Worm (Caenorhabditis elegans) whole organism, dauer: ENCODE data around the gene arx-4.

Experiments used
- unc-62 ChIP-seq: sonication (generic microtip); optimal IDR thresholded peaks from 2 replicates; lab custom pipeline; 2017; ENCODE audit warnings: missing biosample characterization, missing genetic modification reagents, missing genetic modification characterization

Gene arx-4

ce11 chrIII:886726-887125, 24.6 kb downstream of the arx-4 start, which contains the start of gene zer-1:
zer-1 (minus strand) TSS chrIII:886793.
- TF ChIP-seq unc-62 (GFP tag; lab: Kevin White, UChicago), result no peak

DNA sequence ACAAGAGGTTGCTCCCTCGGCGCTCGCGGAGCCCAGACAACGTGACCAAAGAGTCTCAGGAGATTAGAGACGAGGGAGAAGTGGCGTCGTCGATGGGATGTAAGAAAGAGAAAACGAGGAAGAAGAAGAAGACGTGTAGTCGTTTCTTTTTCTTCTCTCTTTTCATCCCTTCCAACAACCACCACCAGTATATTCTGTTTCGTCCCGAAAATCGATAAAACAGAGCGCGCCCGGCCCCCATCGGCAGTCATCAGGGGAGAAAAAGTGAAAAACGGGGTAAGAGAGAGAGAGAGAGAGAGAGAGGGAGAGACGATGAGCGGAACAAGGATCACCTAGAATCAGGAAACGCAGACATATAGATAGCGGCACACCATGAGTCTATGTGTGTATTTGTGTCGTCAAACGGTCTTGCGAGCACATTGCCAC, 25.8 kb downstream of the arx-4 start:
- no peak for TF ChIP-seq unc-62 (GFP tag; lab: Kevin White, UChicago)

DNA sequence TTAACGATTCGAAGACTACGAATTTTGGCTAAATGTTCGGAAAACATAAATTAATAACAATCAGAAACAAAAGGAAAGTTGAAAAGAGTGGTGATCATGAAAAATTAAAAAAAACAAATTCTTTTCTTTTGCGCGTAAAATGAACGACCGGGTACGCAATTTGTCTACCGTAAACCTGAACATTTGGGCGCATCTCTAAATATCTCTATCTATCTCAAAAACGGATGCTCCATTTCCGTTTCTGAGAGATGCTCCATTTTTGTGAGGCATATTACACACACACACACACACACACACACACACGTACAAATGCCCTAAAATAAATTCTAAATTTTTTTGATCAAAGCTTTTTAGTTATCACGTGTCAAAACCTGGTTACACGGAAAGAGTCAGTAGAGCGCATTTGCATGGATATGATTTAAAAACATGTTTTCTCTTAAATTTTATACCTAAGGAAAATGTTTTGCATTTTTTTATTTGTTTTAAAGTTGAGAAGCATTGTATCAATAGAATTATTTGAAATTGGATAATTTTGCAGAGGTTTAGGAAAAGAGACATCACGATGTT, 27.0 kb downstream of the arx-4 start:
- no peak for TF ChIP-seq unc-62 (GFP tag; lab: Kevin White, UChicago)

- no peak for TF ChIP-seq unc-62 (GFP tag; lab: Kevin White, UChicago)
Measured at ce11 chrIII:891014-891413, 28.9 kb downstream of the arx-4 start, which contains the start of gene T24C4.10. T24C4.10 (minus strand) TSS chrIII:891243.

ce11 chrIII:895525-895924, 33.4 kb downstream of the arx-4 start, which contains the start of the genes ztf-18 and F23H11.2:
ztf-18 (minus strand) TSS chrIII:895712.
F23H11.2 (plus strand) TSS chrIII:895747.
- no peak for TF ChIP-seq unc-62 (GFP tag; lab: Kevin White, UChicago)

DNA sequence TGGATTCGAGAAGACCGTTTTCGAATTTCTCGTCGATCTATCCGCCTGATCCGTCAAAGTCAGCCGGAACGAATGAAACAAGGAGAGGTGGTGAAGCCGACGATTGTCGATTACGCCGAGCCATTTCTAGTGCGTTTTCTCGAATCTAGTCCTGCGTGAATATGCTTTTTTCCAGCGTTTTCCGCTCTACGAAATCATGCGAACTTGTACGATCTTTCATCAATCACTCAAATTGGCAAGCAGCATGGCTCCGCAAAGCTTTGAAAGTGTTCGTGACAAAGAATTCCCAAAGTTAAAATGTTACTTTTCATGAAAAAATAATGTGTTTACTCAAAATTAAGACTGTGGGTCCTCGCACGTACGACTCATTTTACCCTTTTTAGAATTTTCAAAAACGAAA, 34.8 kb downstream of the arx-4 start:
- no peak for TF ChIP-seq unc-62 (GFP tag; lab: Kevin White, UChicago)

DNA sequence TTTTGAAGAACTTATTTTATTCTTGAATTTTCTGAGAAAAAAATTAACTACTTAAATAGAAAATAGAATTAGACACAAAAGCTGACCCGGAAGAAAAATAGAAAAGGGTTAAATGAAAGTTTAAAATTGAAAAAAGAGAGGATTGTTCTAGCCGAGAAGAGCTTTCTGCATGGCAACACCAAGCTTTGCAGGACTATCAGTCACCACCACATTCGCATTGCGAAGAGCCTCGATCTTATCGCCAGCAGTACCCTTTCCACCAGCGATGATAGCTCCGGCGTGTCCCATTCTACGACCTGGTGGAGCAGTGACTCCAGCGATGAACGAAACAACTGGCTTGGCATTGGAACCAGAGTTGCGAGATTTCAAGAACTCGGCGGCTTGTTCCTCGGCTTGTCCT, 38.0 kb downstream of the arx-4 start:
- no peak for TF ChIP-seq unc-62 (GFP tag; lab: Kevin White, UChicago)

ce11 chrIII:901148-901547, 39.0 kb downstream of the arx-4 start, which contains the start of gene sucl-2:
sucl-2 (minus strand) TSS chrIII:901412.
- no peak for TF ChIP-seq unc-62 (GFP tag; lab: Kevin White, UChicago)

DNA sequence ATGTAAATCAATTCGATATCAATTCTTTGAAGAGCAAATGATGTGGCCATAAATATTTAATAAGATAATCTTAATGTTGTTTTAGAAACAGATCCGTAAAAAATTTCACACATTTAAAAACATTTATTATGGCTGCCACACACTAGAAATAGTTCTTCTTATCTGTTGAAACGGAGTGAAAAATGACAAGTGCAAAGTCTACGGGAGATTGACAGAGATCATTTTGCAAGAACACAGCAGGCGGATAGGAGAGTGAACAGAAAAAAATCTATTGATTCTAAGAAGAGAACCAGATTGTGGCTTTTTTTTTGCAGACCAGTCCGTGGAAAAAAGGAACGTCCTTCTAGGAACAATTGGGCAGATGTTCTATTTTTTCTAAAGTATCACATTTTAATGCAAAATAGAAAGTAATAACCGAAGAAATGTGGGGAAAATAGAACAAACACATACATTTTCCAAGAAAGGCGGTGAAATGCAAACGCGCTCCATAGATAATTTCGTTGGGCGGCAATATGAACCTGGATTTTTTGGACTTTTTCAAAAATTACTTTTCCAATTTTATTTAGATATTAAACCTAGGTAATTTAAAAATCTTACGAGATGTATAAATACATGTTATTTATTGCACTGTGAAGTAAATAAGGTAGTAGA, 39.6 kb downstream of the arx-4 start:
- no peak for TF ChIP-seq unc-62 (GFP tag; lab: Kevin White, UChicago)

DNA sequence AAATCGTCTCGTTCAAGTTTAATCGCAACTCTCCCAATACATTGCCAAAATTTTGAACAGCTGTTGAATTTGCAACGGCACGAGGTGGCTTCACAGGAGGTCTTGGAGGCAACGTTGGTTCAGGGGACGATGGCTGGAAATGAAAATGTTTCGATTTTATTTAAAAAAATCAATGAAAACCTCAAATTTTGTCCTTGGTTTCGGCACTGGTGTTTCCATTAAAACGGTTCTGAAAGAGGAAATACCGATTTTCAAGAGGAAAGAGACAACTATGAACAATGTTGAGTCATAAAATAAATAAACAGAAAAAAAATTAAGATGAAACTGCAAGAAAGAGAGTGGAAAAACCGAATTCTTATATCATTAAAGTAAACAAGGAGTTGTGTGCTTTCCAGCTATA, 45.2 kb downstream of the arx-4 start, which contains the start of gene F23H11.4:
TSS of gene F23H11.4 (minus strand) at position 229 of the 400 bp plus-strand sequence.
- no peak for TF ChIP-seq unc-62 (GFP tag; lab: Kevin White, UChicago)

DNA sequence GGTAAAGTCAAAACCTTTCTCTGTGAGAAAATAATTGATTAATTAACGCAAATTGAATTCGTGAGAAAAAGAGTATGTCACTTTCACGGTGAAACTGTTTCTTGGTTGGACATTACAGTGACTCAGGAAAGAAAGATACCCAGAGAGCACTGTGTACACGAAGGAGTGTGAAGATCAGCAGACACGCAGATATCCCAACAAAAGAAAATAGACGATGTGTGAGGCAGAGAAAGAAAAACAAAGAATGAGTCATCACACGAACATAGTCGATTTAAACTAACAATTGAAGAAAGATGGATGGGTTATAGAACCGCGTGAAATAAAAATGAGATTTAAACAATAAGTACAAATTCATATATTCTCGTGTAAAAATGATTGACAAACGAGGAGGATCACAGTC, 45.9 kb downstream of the arx-4 start:
- no peak for TF ChIP-seq unc-62 (GFP tag; lab: Kevin White, UChicago)

DNA sequence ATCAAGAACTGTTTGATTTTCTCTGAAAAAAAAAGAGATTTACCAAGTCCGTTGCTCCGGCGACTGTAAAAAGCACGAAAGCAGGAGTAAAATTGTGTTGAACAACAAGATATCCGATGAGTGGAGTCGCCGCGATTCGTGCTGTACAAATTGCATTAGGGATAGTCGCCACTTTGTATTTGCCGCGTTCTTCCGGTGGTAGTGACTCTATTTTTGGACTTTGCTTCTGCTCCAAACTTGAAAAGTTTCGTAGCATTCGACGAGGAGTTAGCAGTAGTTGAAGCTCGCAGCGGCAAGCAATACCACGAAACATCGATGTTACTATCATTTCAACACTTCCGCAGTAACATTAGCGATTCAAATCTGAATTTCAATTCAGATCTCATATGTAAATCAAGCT, 47.4 kb downstream of the arx-4 start, which contains the start of gene crls-1:
TSS of gene crls-1 (minus strand) at position 363 of the 400 bp plus-strand sequence.
- TF ChIP-seq unc-62 (GFP tag; lab: Kevin White, UChicago), result no peak

ce11 chrIII:910540-911311, 48.6 kb downstream of the arx-4 start, which contains the start of the genes F23H11.5 and bra-2:
F23H11.5 (minus strand) TSS chrIII:910590.
bra-2 (plus strand) TSS chrIII:911261.
- TF ChIP-seq unc-62 (GFP tag; lab: Kevin White, UChicago), result no peak
